Worm (Caenorhabditis elegans) whole organism, L3 larva: ENCODE data around the gene efr-3.

Experiments used
- R02D3.7 ChIP-seq: fragments of 150-350 bp; optimal IDR thresholded peaks from 2 replicates; lab custom pipeline; 2014; ENCODE audit warnings: missing biosample characterization, missing genetic modification characterization
- ZK546.5 ChIP-seq: sonication (generic microtip); optimal IDR thresholded peaks from 2 replicates; lab custom pipeline; 2017; ENCODE audit warnings: missing biosample characterization, missing genetic modification characterization
- aly-2 ChIP-seq: fragments of 150-350 bp; optimal IDR thresholded peaks from 2 replicates; lab custom pipeline; 2014; ENCODE audit warnings: missing biosample characterization, missing genetic modification characterization
- ama-1 ChIP-seq: fragments of 150-350 bp; optimal IDR thresholded peaks from 2 replicates; lab custom pipeline; 2018
- ceh-16 ChIP-seq: sonication (generic microtip); optimal IDR thresholded peaks from 2 replicates; lab custom pipeline; 2017; ENCODE audit warnings: missing biosample characterization, missing genetic modification characterization
- ceh-28 ChIP-seq: fragments of 150-350 bp; optimal IDR thresholded peaks from 2 replicates; lab custom pipeline; 2014; ENCODE audit warnings: missing biosample characterization, missing genetic modification reagents, missing genetic modification characterization
- ceh-82 ChIP-seq: fragments of 150-350 bp; optimal IDR thresholded peaks from 2 replicates; lab custom pipeline; 2014; ENCODE audit warnings: missing biosample characterization, missing genetic modification characterization
- ceh-9 ChIP-seq: sonication (generic microtip); optimal IDR thresholded peaks from 2 replicates; lab custom pipeline; 2018; ENCODE audit warnings: missing biosample characterization, missing genetic modification characterization
- daf-12 ChIP-seq: fragments of 150-350 bp; optimal IDR thresholded peaks from 2 replicates; lab custom pipeline; 2014; ENCODE audit warnings: missing biosample characterization, missing genetic modification reagents, missing genetic modification characterization
- egl-27 ChIP-seq: sonication (generic microtip); optimal IDR thresholded peaks from 4 replicates; lab custom pipeline; 2017; ENCODE audit warnings: missing biosample characterization, missing genetic modification reagents, missing genetic modification characterization
- egl-5 ChIP-seq: fragments of 150-350 bp; optimal IDR thresholded peaks from 2 replicates; lab custom pipeline; 2017; ENCODE audit warnings: missing biosample characterization, missing genetic modification reagents, missing genetic modification characterization, inconsistent platforms
- elt-1 ChIP-seq: fragments of 150-350 bp; optimal IDR thresholded peaks from 2 replicates; lab custom pipeline; 2014; ENCODE audit warnings: missing biosample characterization, missing genetic modification characterization
- elt-2 ChIP-seq: sonication (generic microtip); optimal IDR thresholded peaks from 2 replicates; lab custom pipeline; 2016; ENCODE audit warnings: missing genetic modification reagents, mild to moderate bottlenecking, missing genetic modification characterization, missing compliant biosample characterization
- elt-3 ChIP-seq, 3 experiments: fragments of 150-350 bp in 1 of 3; sonication (generic microtip) in 2 of 3; optimal IDR thresholded peaks; 2 replicates in 2 of 3; 4 replicates in 1 of 3; lab custom pipeline; 2014 to 2017; ENCODE audit warnings: missing biosample characterization in 3 of 3, missing genetic modification characterization in 3 of 3
- eor-1 ChIP-seq, 2 experiments: fragments of 150-350 bp; optimal IDR thresholded peaks; 2 replicates each; lab custom pipeline; 2014 to 2018; ENCODE audit warnings: missing biosample characterization in 2 of 2, missing genetic modification characterization in 2 of 2
- fkh-10 ChIP-seq: sonication (generic microtip); optimal IDR thresholded peaks from 2 replicates; lab custom pipeline; 2017; ENCODE audit warnings: missing biosample characterization, missing genetic modification reagents, missing genetic modification characterization
- fkh-2 ChIP-seq: fragments of 150-350 bp; optimal IDR thresholded peaks from 2 replicates; lab custom pipeline; 2014; ENCODE audit warnings: missing biosample characterization, missing genetic modification reagents, missing genetic modification characterization
- fos-1 ChIP-seq: fragments of 150-350 bp; optimal IDR thresholded peaks from 2 replicates; lab custom pipeline; 2014; ENCODE audit warnings: missing biosample characterization, missing genetic modification characterization
- hmg-11 ChIP-seq: sonication (generic microtip); optimal IDR thresholded peaks from 2 replicates; lab custom pipeline; 2016; ENCODE audit warnings: missing genetic modification characterization, missing compliant biosample characterization
- jun-1 ChIP-seq: fragments of 150-350 bp; optimal IDR thresholded peaks from 2 replicates; lab custom pipeline; 2014; ENCODE audit warnings: missing biosample characterization, missing genetic modification reagents, missing genetic modification characterization
- lin-15B ChIP-seq: fragments of 150-350 bp; optimal IDR thresholded peaks from 2 replicates; lab custom pipeline; 2014; ENCODE audit warnings: missing biosample characterization, missing genetic modification characterization
- lin-39 ChIP-seq: fragments of 150-350 bp; optimal IDR thresholded peaks from 2 replicates; lab custom pipeline; 2018; ENCODE audit warnings: missing biosample characterization, missing genetic modification reagents, missing genetic modification characterization
- lsy-12 ChIP-seq: sonication (generic microtip); optimal IDR thresholded peaks from 2 replicates; lab custom pipeline; 2016; ENCODE audit warnings: mild to moderate bottlenecking, missing genetic modification characterization, missing compliant biosample characterization
- mdl-1 ChIP-seq: fragments of 150-350 bp; optimal IDR thresholded peaks from 2 replicates; lab custom pipeline; 2014; ENCODE audit warnings: missing biosample characterization, missing genetic modification characterization
- mml-1 ChIP-seq: fragments of 150-350 bp; sonication (generic microtip); optimal IDR thresholded peaks from 3 replicates; lab custom pipeline; 2014; ENCODE audit warnings: missing biosample characterization, missing genetic modification characterization
- nfya-1 ChIP-seq: sonication (generic microtip); optimal IDR thresholded peaks from 2 replicates; lab custom pipeline; 2017; ENCODE audit warnings: missing genetic modification characterization, mild to moderate bottlenecking, missing compliant biosample characterization, antibody characterized with exemption, moderate library complexity; ENCODE audit not compliant: insufficient read depth
- nhr-11 ChIP-seq: fragments of 150-350 bp; optimal IDR thresholded peaks from 2 replicates; lab custom pipeline; 2014; ENCODE audit warnings: missing biosample characterization, missing genetic modification characterization
- nhr-12 ChIP-seq: fragments of 150-350 bp; optimal IDR thresholded peaks from 2 replicates; lab custom pipeline; 2014; ENCODE audit warnings: missing biosample characterization, missing genetic modification characterization
- nhr-23 ChIP-seq: fragments of 150-350 bp; optimal IDR thresholded peaks from 2 replicates; lab custom pipeline; 2014; ENCODE audit warnings: missing biosample characterization, missing genetic modification reagents, missing genetic modification characterization
- nhr-237 ChIP-seq: fragments of 150-350 bp; optimal IDR thresholded peaks from 2 replicates; lab custom pipeline; 2014; ENCODE audit warnings: missing biosample characterization, missing genetic modification characterization
- nhr-25 ChIP-seq: sonication (generic microtip); optimal IDR thresholded peaks from 2 replicates; lab custom pipeline; 2017; ENCODE audit warnings: missing biosample characterization, missing genetic modification characterization
- nhr-28 ChIP-seq: fragments of 150-350 bp; optimal IDR thresholded peaks from 2 replicates; lab custom pipeline; 2014; ENCODE audit warnings: missing biosample characterization, missing genetic modification characterization
- nhr-43 ChIP-seq: sonication (generic microtip); optimal IDR thresholded peaks from 2 replicates; lab custom pipeline; 2016; ENCODE audit warnings: mild to moderate bottlenecking, missing genetic modification characterization, missing compliant biosample characterization; ENCODE audit not compliant: poor library complexity, severe bottlenecking
- nhr-67 ChIP-seq: fragments of 150-350 bp; optimal IDR thresholded peaks from 2 replicates; lab custom pipeline; 2014; ENCODE audit warnings: missing biosample characterization, missing genetic modification characterization
- nhr-76 ChIP-seq: fragments of 150-350 bp; sonication (generic microtip); optimal IDR thresholded peaks from 5 replicates; lab custom pipeline; 2014; ENCODE audit warnings: missing biosample characterization, missing genetic modification characterization
- nhr-77 ChIP-seq: fragments of 150-350 bp; optimal IDR thresholded peaks from 2 replicates; lab custom pipeline; 2014; ENCODE audit warnings: missing biosample characterization, missing genetic modification characterization
- pha-4 ChIP-seq: fragments of 150-350 bp; optimal IDR thresholded peaks from 2 replicates; lab custom pipeline; 2014; ENCODE audit warnings: missing biosample characterization, missing genetic modification reagents, missing genetic modification characterization
- pqm-1 ChIP-seq: fragments of 150-350 bp; optimal IDR thresholded peaks from 2 replicates; lab custom pipeline; 2017; ENCODE audit warnings: missing biosample characterization, missing genetic modification characterization, inconsistent platforms
- sea-2 ChIP-seq: fragments of 150-350 bp; sonication (generic microtip); optimal IDR thresholded peaks from 4 replicates; lab custom pipeline; 2014; ENCODE audit warnings: missing biosample characterization, missing genetic modification reagents, missing genetic modification characterization
- skn-1 ChIP-seq: fragments of 150-350 bp; optimal IDR thresholded peaks from 2 replicates; lab custom pipeline; 2014; ENCODE audit warnings: missing biosample characterization, missing genetic modification characterization
- snpc-4 ChIP-seq: fragments of 150-350 bp; optimal IDR thresholded peaks from 2 replicates; lab custom pipeline; 2014; ENCODE audit warnings: missing biosample characterization, missing genetic modification characterization
- tbx-2 ChIP-seq: sonication (generic microtip); optimal IDR thresholded peaks from 2 replicates; lab custom pipeline; 2016; ENCODE audit warnings: mild to moderate bottlenecking, missing genetic modification characterization, missing compliant biosample characterization
- unc-39 ChIP-seq: sonication (generic microtip); optimal IDR thresholded peaks from 4 replicates; lab custom pipeline; 2017; ENCODE audit warnings: missing biosample characterization, missing genetic modification characterization
- unc-62 ChIP-seq: fragments of 150-350 bp; sonication (generic microtip); optimal IDR thresholded peaks from 4 replicates; lab custom pipeline; 2014; ENCODE audit warnings: missing biosample characterization, missing genetic modification reagents, missing genetic modification characterization
- zag-1 ChIP-seq: fragments of 150-350 bp; optimal IDR thresholded peaks from 2 replicates; lab custom pipeline; 2014; ENCODE audit warnings: missing biosample characterization, missing genetic modification characterization
- ztf-11 ChIP-seq: fragments of 150-350 bp; optimal IDR thresholded peaks from 2 replicates; lab custom pipeline; 2014; ENCODE audit warnings: missing biosample characterization, missing genetic modification characterization
- ztf-4 ChIP-seq: fragments of 150-350 bp; optimal IDR thresholded peaks from 2 replicates; lab custom pipeline; 2014; ENCODE audit warnings: missing biosample characterization, missing genetic modification characterization

The efr-3 gene

DNA sequence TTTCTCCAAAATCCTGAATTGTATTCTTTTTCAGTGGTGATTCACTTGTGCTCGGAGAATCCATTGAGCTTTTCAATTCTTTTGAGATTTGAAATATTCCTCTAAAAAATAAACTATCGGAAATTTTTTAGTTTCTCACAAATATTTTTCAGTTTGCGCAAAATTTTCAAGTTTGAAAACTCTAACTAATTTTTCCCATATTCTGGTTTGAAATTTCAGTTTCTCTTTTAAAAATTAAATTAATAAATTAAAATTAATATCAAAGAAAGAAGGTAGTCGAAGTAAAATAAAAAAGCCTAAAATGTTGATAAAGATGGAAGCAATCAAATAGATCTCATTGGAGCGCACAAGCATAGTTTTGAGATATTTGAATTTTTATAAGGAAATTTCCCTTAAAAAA is 30.9 kb upstream of the efr-3 start, which contains the start of gene C32D5.10:
Gene C32D5.10, minus strand, starts transcription at position 101 of the 400 bp plus-strand sequence.
- no peak for TF ChIP-seq unc-62 (GFP tag; lab: Kevin White, UChicago)
- peak; percentile 13 for TF ChIP-seq nhr-23 (tag; lab: Kevin White, UChicago)
- no peak for TF ChIP-seq lsy-12
- TF ChIP-seq eor-1 (tag; optimal IDR thresholded peaks at IDR 0.05; lab: Kevin White, UChicago) = no peak
- TF ChIP-seq ceh-16 (tag; lab: Kevin White, UChicago) = no peak

DNA sequence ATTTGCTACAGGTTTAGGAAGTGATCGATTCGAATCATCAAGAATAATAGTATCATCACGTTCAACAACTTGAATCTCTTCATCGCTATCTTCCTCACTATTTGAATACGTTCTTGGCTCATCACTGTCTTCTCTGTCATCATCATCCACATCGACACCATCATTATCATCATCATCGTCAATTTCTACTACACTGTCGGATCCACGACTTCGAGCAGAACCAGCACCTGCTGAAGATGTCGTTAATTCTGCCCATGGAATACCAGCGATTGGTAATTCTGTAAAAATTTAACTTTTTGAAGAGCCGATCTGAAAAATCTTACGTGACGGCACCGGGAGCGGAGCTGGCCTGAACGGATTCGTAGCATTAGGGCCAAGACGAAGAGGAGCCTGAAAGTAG is 29.0 kb upstream of the efr-3 start:
- TF ChIP-seq aly-2 (tag; lab: Kevin White, UChicago) (no peak), fos-1 (tag; lab: Kevin White, UChicago) (no peak)

DNA sequence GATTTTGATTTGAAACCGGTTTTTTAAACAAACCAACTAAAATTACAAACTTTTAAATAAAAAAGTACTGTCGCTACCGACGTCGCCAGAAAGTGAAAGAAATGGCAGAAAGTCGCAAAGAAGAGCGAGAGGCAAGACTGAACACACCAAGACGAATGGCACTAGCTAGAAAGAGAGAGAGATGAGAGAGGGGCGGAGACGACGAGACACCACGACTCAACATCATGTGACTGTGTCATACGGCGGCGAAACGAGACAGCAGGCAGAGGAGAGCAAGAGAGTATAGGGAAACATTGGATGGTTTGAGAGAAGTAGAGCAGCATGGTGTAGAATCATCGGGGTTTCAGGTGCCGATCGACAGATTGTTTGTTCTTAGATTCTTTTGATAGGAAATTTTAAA is 27.4 kb upstream of the efr-3 start:
- TF ChIP-seq zag-1 (tag; lab: Kevin White, UChicago) (no peak), fkh-10 (peak; percentile 53), skn-1 (tag; lab: Kevin White, UChicago) (peak; percentile 89), aly-2 (tag; lab: Kevin White, UChicago) (no peak), nhr-11 (peak; percentile 81), nhr-12 (tag; lab: Kevin White, UChicago) (no peak), nhr-43 (tag; lab: Kevin White, UChicago) (peak; percentile 85), hmg-11 (peak; percentile 94), nfya-1 (tag; lab: Kevin White, UChicago) (peak; percentile 94), mml-1 (no peak), ztf-4 (no peak), ceh-16 (tag; lab: Kevin White, UChicago) (no peak), fos-1 (tag; lab: Kevin White, UChicago) (no peak), jun-1 (tag; lab: Kevin White, UChicago) (peak; percentile 94), daf-12 (tag; lab: Kevin White, UChicago) (no peak), nhr-67 (no peak), ceh-82 (tag; lab: Kevin White, UChicago) (no peak), ama-1 (lab: Kevin White, UChicago) (peak; percentile 98), mdl-1 (tag; lab: Kevin White, UChicago) (peak; percentile 66), lsy-12 (peak; percentile 79), unc-62 (GFP tag; lab: Kevin White, UChicago) (peak; percentile 71), snpc-4 (no peak), pha-4 (tag; lab: Kevin White, UChicago) (peak; percentile 94), nhr-25 (tag; lab: Kevin White, UChicago) (peak; percentile 98), nhr-28 (tag; lab: Kevin White, UChicago) (no peak), nhr-76 (tag; lab: Kevin White, UChicago) (no peak), elt-1 (tag; lab: Kevin White, UChicago) (peak; percentile 74), ZK546.5 (no peak), tbx-2 (tag; lab: Kevin White, UChicago) (peak; percentile 62), R02D3.7 (peak; percentile 55), unc-39 (no peak), fkh-2 (tag; lab: Kevin White, UChicago) (no peak), ceh-28 (tag; lab: Kevin White, UChicago) (peak; percentile 74), lin-15B (tag; lab: Kevin White, UChicago) (peak; percentile 83), eor-1 (tag; optimal IDR thresholded peaks at IDR 0.05; lab: Kevin White, UChicago) (no peak), ceh-9 (no peak), egl-5 (tag; lab: Kevin White, UChicago) (peak; percentile 79), pqm-1 (tag; lab: Kevin White, UChicago) (peak; percentile 75), lin-39 (tag; lab: Kevin White, UChicago) (peak; percentile 92), elt-2 (tag; lab: Kevin White, UChicago) (peak; percentile 87), nhr-237 (tag; lab: Kevin White, UChicago) (no peak), elt-3 (tag; optimal IDR thresholded peaks at IDR 0.05; lab: Kevin White, UChicago) (no peak), sea-2 (no peak), egl-27 (peak; percentile 50), nhr-23 (tag; lab: Kevin White, UChicago) (peak; percentile 93), ztf-11 (tag; lab: Kevin White, UChicago) (no peak), nhr-77 (tag; lab: Kevin White, UChicago) (peak; percentile 18)
- TF ChIP-seq, all 47 proteins: peak for 25
